Worm (Caenorhabditis elegans) whole organism, young adult: ENCODE data around the gene T24A6.1.

Experiments used
- F22D6.2 ChIP-seq: sonication (generic microtip); optimal IDR thresholded peaks from 2 replicates; lab custom pipeline; 2016; ENCODE audit warnings: mild to moderate bottlenecking, missing genetic modification characterization, missing compliant biosample characterization
- F57C9.4 ChIP-seq: sonication (generic microtip); optimal IDR thresholded peaks from 2 replicates; lab custom pipeline; 2017; ENCODE audit warnings: mild to moderate bottlenecking, missing genetic modification characterization, missing compliant biosample characterization
- ZK185.1 ChIP-seq: sonication (generic microtip); optimal IDR thresholded peaks from 2 replicates; lab custom pipeline; 2016; ENCODE audit warnings: mild to moderate bottlenecking, missing genetic modification characterization, missing compliant biosample characterization; ENCODE audit not compliant: poor library complexity, severe bottlenecking
- ama-1 ChIP-seq, 3 experiments: fragments of 150-350 bp in 1 of 3; sonication (generic microtip) in 2 of 3; optimal IDR thresholded peaks; 2 replicates each; lab custom pipeline; 2014 to 2018; ENCODE audit warnings: missing biosample characterization in 2 of 3, missing genetic modification characterization in 2 of 3, missing genetic modification reagents in 2 of 3
- aptf-3 ChIP-seq: fragments of 200-800 bp; sonication (Bioruptor generic); IDR thresholded peaks from 2 replicates; pipeline ENCODE4 v1.3.6; 2022; ENCODE audit warnings: missing genetic modification characterization, missing compliant biosample characterization
- atf-7 ChIP-seq: sonication (generic microtip); optimal IDR thresholded peaks from 2 replicates; lab custom pipeline; 2017; ENCODE audit warnings: mild to moderate bottlenecking, missing genetic modification characterization, missing compliant biosample characterization
- cebp-1 ChIP-seq, 2 experiments: fragments of 200-800 bp in 1 of 2; sonication (Bioruptor generic) in 1 of 2; sonication (generic microtip) in 1 of 2; IDR thresholded peaks in 1 of 2; optimal IDR thresholded peaks in 1 of 2; 2 replicates each; pipeline versions ENCODE4 v1.3.6 to Lab custom; 2017 to 2022; ENCODE audit warnings: missing compliant biosample characterization in 2 of 2, missing genetic modification characterization in 2 of 2, mild to moderate bottlenecking in 1 of 2, missing genetic modification reagents in 1 of 2, moderate library complexity in 1 of 2
- ceh-27 ChIP-seq: fragments of 200-800 bp; sonication (Bioruptor generic); optimal IDR thresholded peaks from 2 replicates; lab custom pipeline; 2018; ENCODE audit warnings: mild to moderate bottlenecking, missing genetic modification characterization, moderate library complexity, missing compliant biosample characterization
- ceh-40 ChIP-seq: fragments of 200-800 bp; sonication (Bioruptor generic); IDR thresholded peaks from 2 replicates; pipeline ENCODE4 v1.3.6; 2022; ENCODE audit warnings: missing genetic modification characterization, missing compliant biosample characterization
- ceh-79 ChIP-seq: sonication (generic microtip); optimal IDR thresholded peaks from 2 replicates; lab custom pipeline; 2017; ENCODE audit warnings: mild to moderate bottlenecking, missing genetic modification characterization, missing compliant biosample characterization
- ceh-91 ChIP-seq: fragments of 200-800 bp; sonication (Bioruptor generic); IDR thresholded peaks from 2 replicates; pipeline ENCODE4 v1.3.6; 2022; ENCODE audit warnings: missing genetic modification reagents, missing genetic modification characterization, missing compliant biosample characterization
- dox-1 ChIP-seq: fragments of 200-800 bp; sonication (Bioruptor generic); IDR thresholded peaks from 2 replicates; pipeline ENCODE4 v1.3.6; 2022; ENCODE audit warnings: missing genetic modification reagents, missing genetic modification characterization, missing compliant biosample characterization
- egl-44 ChIP-seq: fragments of 200-800 bp; sonication (Bioruptor generic); IDR thresholded peaks from 2 replicates; pipeline ENCODE4 v1.3.6; 2022; ENCODE audit warnings: missing genetic modification reagents, missing genetic modification characterization, missing compliant biosample characterization
- fkh-3 ChIP-seq: sonication (generic microtip); optimal IDR thresholded peaks from 2 replicates; lab custom pipeline; 2016; ENCODE audit warnings: mild to moderate bottlenecking, missing genetic modification characterization, missing compliant biosample characterization
- gei-17 ChIP-seq: fragments of 200-800 bp; sonication (Bioruptor generic); optimal IDR thresholded peaks from 2 replicates; lab custom pipeline; 2018; ENCODE audit warnings: mild to moderate bottlenecking, missing genetic modification characterization, missing compliant biosample characterization
- hlh-12 ChIP-seq: sonication (generic microtip); optimal IDR thresholded peaks from 2 replicates; lab custom pipeline; 2016; ENCODE audit warnings: missing genetic modification characterization, missing compliant biosample characterization
- hmg-1.2 ChIP-seq: fragments of 200-800 bp; sonication (Bioruptor generic); IDR thresholded peaks from 2 replicates; pipeline ENCODE4 v1.3.6; 2022; ENCODE audit warnings: missing genetic modification reagents, missing genetic modification characterization, missing compliant biosample characterization
- hrde-1 ChIP-seq: sonication (generic microtip); optimal IDR thresholded peaks from 2 replicates; lab custom pipeline; 2016; ENCODE audit warnings: missing genetic modification characterization, mild to moderate bottlenecking, missing compliant biosample characterization, moderate library complexity, missing genotype, missing genetic modification reagents, borderline replicate concordance
- let-526 ChIP-seq: fragments of 200-800 bp; sonication (Bioruptor generic); IDR thresholded peaks from 2 replicates; pipeline ENCODE4 v1.3.6; 2022; ENCODE audit warnings: missing genetic modification reagents, missing genetic modification characterization, missing compliant biosample characterization
- let-607 ChIP-seq, 2 experiments: fragments of 200-800 bp in 1 of 2; sonication (Bioruptor generic) in 1 of 2; sonication (generic microtip) in 1 of 2; optimal IDR thresholded peaks; 2 replicates each; lab custom pipeline; 2016 to 2018; ENCODE audit warnings: mild to moderate bottlenecking in 2 of 2, missing compliant biosample characterization in 2 of 2, missing genetic modification characterization in 2 of 2, moderate library complexity in 2 of 2, missing genotype in 1 of 2
- lsl-1 ChIP-seq: fragments of 200-800 bp; sonication (Bioruptor generic); optimal IDR thresholded peaks from 2 replicates; lab custom pipeline; 2018; ENCODE audit warnings: mild to moderate bottlenecking, missing genetic modification characterization, moderate library complexity, missing compliant biosample characterization
- madf-10 ChIP-seq: sonication (generic microtip); optimal IDR thresholded peaks from 2 replicates; lab custom pipeline; 2016; ENCODE audit warnings: mild to moderate bottlenecking, missing genetic modification characterization, missing compliant biosample characterization
- mcd-1 ChIP-seq: fragments of 200-800 bp; sonication (Bioruptor generic); IDR thresholded peaks from 2 replicates; pipeline ENCODE4 v1.3.6; 2022; ENCODE audit warnings: missing genetic modification reagents, missing genetic modification characterization, missing compliant biosample characterization
- mes-4 ChIP-seq: sonication (generic microtip); optimal IDR thresholded peaks from 2 replicates; lab custom pipeline; 2016; ENCODE audit warnings: missing genotype, missing genetic modification characterization, missing compliant biosample characterization
- nhr-80 ChIP-seq: sonication (generic microtip); optimal IDR thresholded peaks from 2 replicates; lab custom pipeline; 2016; ENCODE audit warnings: missing genetic modification characterization, missing compliant biosample characterization
- sdz-38 ChIP-seq: sonication (generic microtip); optimal IDR thresholded peaks from 2 replicates; lab custom pipeline; 2016; ENCODE audit warnings: missing genotype, missing genetic modification characterization, missing compliant biosample characterization
- snpc-1.3 ChIP-seq: sonication (generic microtip); optimal IDR thresholded peaks from 2 replicates; lab custom pipeline; 2017; ENCODE audit warnings: missing genetic modification characterization, mild to moderate bottlenecking, missing compliant biosample characterization, antibody characterized with exemption, moderate library complexity, missing genotype, missing genetic modification reagents; ENCODE audit not compliant: insufficient read depth
- tbp1 ChIP-seq: fragments of 200-800 bp; sonication (Bioruptor generic); optimal IDR thresholded peaks from 2 replicates; lab custom pipeline; 2018; ENCODE audit warnings: mild to moderate bottlenecking, missing genetic modification characterization, missing compliant biosample characterization
- tlf-1 ChIP-seq: fragments of 200-800 bp; sonication (Bioruptor generic); optimal IDR thresholded peaks from 2 replicates; lab custom pipeline; 2018; ENCODE audit warnings: mild to moderate bottlenecking, missing genetic modification characterization, missing compliant biosample characterization
- zim-3 ChIP-seq: sonication (generic microtip); optimal IDR thresholded peaks from 2 replicates; lab custom pipeline; 2017; ENCODE audit warnings: mild to moderate bottlenecking, missing genetic modification characterization, moderate library complexity, missing compliant biosample characterization
- ztf-26 ChIP-seq: sonication (generic microtip); optimal IDR thresholded peaks from 2 replicates; lab custom pipeline; 2017; ENCODE audit warnings: missing genetic modification characterization, missing compliant biosample characterization
- ztf-28 ChIP-seq: fragments of 200-800 bp; sonication (Bioruptor generic); IDR thresholded peaks from 2 replicates; pipeline ENCODE4 v1.3.6; 2022; ENCODE audit warnings: missing genetic modification reagents, missing genetic modification characterization, missing compliant biosample characterization

T24A6.1 gene

DNA sequence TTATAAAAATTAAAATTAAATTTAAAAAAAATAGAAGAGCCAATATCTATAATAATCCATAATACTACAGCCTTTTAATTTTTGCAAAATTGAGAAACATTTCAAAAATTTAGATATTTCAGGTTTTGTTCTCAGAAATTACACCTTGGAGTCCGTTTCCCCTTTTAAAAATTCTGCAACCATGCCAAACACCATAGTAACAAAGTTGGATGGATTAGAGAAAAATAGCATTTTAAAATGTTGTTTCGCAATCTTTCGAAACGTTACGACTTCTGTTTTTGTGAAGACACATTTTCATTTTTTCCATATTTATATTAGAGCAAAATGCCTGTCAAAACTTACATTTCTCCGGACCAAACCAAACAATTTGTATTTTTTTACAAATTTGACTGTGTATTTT is 33.9 kb upstream of the T24A6.1 start, which contains the start of gene T24A6.7 (continued):
- no peak for TF ChIP-seq mes-4 (tag; lab: Kevin White, UChicago)

DNA sequence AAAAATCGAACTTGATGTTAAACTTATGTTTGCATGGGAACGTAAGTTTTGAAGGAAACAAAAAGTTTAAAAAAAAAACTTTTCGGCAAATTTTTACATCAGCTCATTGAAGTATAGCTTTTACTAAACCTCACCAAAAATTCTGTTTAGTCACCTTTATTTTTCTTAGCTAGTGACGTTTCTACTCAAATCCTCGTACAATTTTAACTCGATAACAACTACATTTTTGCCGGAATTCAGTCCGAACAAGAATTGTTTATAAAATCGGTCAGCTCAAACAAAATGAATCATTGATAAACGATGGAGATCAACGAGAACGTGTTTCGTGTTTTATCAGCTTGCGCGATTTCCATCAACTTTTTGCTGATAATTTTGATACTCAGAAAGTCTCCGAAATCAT is 32.0 kb upstream of the T24A6.1 start, which contains the start of gene str-260:
TSS of gene str-260 (plus strand) at position 301 of the 400 bp plus-strand sequence.
- no peak for TF ChIP-seq fkh-3
- TF ChIP-seq hlh-12 (tag; lab: Kevin White, UChicago): no peak
- TF ChIP-seq ceh-40 (GFP tag; lab: Robert Waterston, UW): no peak
- no peak for TF ChIP-seq ama-1 (optimal IDR thresholded peaks at IDR 0.05; lab: Kevin White, UChicago)
- TF ChIP-seq ama-1 (GFP tag; optimal IDR thresholded peaks at IDR 0.05; lab: Kevin White, UChicago): no peak
- no peak for TF ChIP-seq ztf-26 (tag; lab: Kevin White, UChicago)
- TF ChIP-seq ceh-79 (tag; lab: Kevin White, UChicago): no peak

ce11 chrV:3530403-3530802 is 28.4 kb upstream of the T24A6.1 start, which contains the start of gene srbc-66:
Gene srbc-66, plus strand, starts transcription at chrV:3530703.
- TF ChIP-seq F22D6.2: no peak
- no peak for TF ChIP-seq lsl-1 (GFP tag; lab: Kevin White, UChicago)
- TF ChIP-seq hmg-1.2 (GFP tag; lab: Robert Waterston, UW): no peak
- no peak for TF ChIP-seq F57C9.4
- no peak for TF ChIP-seq cebp-1 (GFP tag; IDR thresholded peaks at IDR 0.05; lab: Robert Waterston, UW)
- TF ChIP-seq cebp-1 (tag; optimal IDR thresholded peaks at IDR 0.05; lab: Kevin White, UChicago): no peak
- TF ChIP-seq hrde-1 (tag; lab: Kevin White, UChicago): no peak
- no peak for TF ChIP-seq ZK185.1

- TF ChIP-seq zim-3 (tag; lab: Kevin White, UChicago): no peak
- no peak for TF ChIP-seq egl-44 (GFP tag; lab: Robert Waterston, UW)
- TF ChIP-seq let-526 (GFP tag; lab: Robert Waterston, UW): no peak
- TF ChIP-seq F22D6.2: no peak
- no peak for TF ChIP-seq ceh-91
- no peak for TF ChIP-seq ama-1 (optimal IDR thresholded peaks at IDR 0.05; lab: Kevin White, UChicago)
- no peak for TF ChIP-seq ama-1 (GFP tag; optimal IDR thresholded peaks at IDR 0.05; lab: Kevin White, UChicago)
- no peak for TF ChIP-seq nhr-80
- no peak for TF ChIP-seq ztf-28 (GFP tag; lab: Robert Waterston, UW)
- no peak for TF ChIP-seq ceh-40 (GFP tag; lab: Robert Waterston, UW)
Observed at ce11 chrV:3535260-3535659, 23.6 kb upstream of the T24A6.1 start, which contains the start of gene nhr-221. Gene nhr-221, minus strand, starts transcription at chrV:3535360.

DNA sequence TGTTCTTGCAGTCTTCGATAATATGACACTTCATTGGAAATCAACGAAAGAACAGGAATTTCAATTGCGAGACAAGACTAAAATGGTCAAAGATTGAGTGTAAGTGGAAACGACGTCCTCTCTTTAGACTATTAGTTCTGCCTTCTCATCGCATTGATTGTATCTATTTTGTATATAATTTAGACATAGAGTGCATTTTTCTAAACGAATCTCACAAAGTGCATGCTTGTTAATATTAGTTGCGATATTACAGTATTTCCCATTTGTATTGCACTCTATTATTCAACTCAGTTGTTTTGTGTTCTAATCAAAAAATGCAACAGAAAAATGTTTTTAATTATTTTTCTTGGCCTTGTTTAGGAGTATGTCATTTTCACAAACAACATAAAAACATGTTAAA is 20.5 kb upstream of the T24A6.1 start, which contains the start of gene nhr-93:
TSS of gene nhr-93 (minus strand) at position 101 of the 400 bp plus-strand sequence.
- TF ChIP-seq tbp1 (GFP tag; lab: Kevin White, UChicago): no peak
- no peak for TF ChIP-seq ceh-27 (GFP tag; lab: Kevin White, UChicago)
- no peak for TF ChIP-seq dox-1 (GFP tag; lab: Robert Waterston, UW)
- TF ChIP-seq madf-10 (tag; lab: Kevin White, UChicago): no peak
- no peak for TF ChIP-seq let-607 (tag; optimal IDR thresholded peaks at IDR 0.05; lab: Kevin White, UChicago)
- no peak for TF ChIP-seq sdz-38
- TF ChIP-seq aptf-3 (GFP tag; lab: Robert Waterston, UW): no peak
- TF ChIP-seq mcd-1 (GFP tag; lab: Robert Waterston, UW): no peak

ce11 chrV:3541117-3541516 is 17.7 kb upstream of the T24A6.1 start, which contains the start of gene srbc-67:
Gene srbc-67, minus strand, starts transcription at chrV:3541217.
- TF ChIP-seq tlf-1 (GFP tag; lab: Kevin White, UChicago) (no peak), gei-17 (GFP tag; lab: Kevin White, UChicago) (no peak), snpc-1.3 (tag; lab: Kevin White, UChicago) (no peak), atf-7 (no peak)
